Worm (Caenorhabditis elegans) whole organism, L1 larva: ENCODE data around the gene dop-3.

Experiments used
- C04F5.9 ChIP-seq: sonication (generic microtip); optimal IDR thresholded peaks from 2 replicates; lab custom pipeline; 2016; ENCODE audit warnings: missing genetic modification characterization, missing compliant biosample characterization
- alr-1 ChIP-seq: fragments of 200-800 bp; sonication (Bioruptor generic); optimal IDR thresholded peaks from 2 replicates; lab custom pipeline; 2018; ENCODE audit warnings: borderline replicate concordance, mild to moderate bottlenecking, missing genetic modification characterization, missing compliant biosample characterization
- blmp-1 ChIP-seq: fragments of 150-350 bp; optimal IDR thresholded peaks from 2 replicates; lab custom pipeline; 2014; ENCODE audit warnings: missing biosample characterization, missing genetic modification characterization
- dpl-1 ChIP-seq, 3 experiments: fragments of 150-350 bp in 2 of 3; sonication (generic microtip) in 1 of 3; optimal IDR thresholded peaks; 2 replicates each; lab custom pipeline; 2014 to 2017; ENCODE audit warnings: missing biosample characterization in 3 of 3, missing genetic modification characterization in 3 of 3, missing genetic modification reagents in 3 of 3
- fkh-4 ChIP-seq: sonication (generic microtip); optimal IDR thresholded peaks from 2 replicates; lab custom pipeline; 2016; ENCODE audit warnings: missing compliant biosample characterization, missing genetic modification characterization, borderline replicate concordance
- mdl-1 ChIP-seq, 2 experiments: fragments of 150-350 bp; optimal IDR thresholded peaks; 2 replicates each; lab custom pipeline; 2014 to 2017; ENCODE audit warnings: missing biosample characterization in 2 of 2, missing genetic modification characterization in 2 of 2, inconsistent platforms in 1 of 2
- mep-1 ChIP-seq: fragments of 150-350 bp; optimal IDR thresholded peaks from 2 replicates; lab custom pipeline; 2014; ENCODE audit warnings: missing biosample characterization, missing genetic modification characterization
- nhr-84 ChIP-seq: sonication (generic microtip); optimal IDR thresholded peaks from 2 replicates; lab custom pipeline; 2017; ENCODE audit warnings: missing biosample characterization, missing genetic modification characterization
- skn-1 ChIP-seq: fragments of 150-350 bp; optimal IDR thresholded peaks from 2 replicates; lab custom pipeline; 2014; ENCODE audit warnings: missing biosample characterization, missing genetic modification characterization
- sox-4 ChIP-seq: sonication (generic microtip); optimal IDR thresholded peaks from 2 replicates; lab custom pipeline; 2016; ENCODE audit warnings: missing genetic modification characterization, missing compliant biosample characterization
- unc-86 ChIP-seq: sonication (generic microtip); optimal IDR thresholded peaks from 2 replicates; lab custom pipeline; 2016; ENCODE audit warnings: missing genetic modification characterization, missing compliant biosample characterization
- ztf-4 ChIP-seq: fragments of 150-350 bp; optimal IDR thresholded peaks from 2 replicates; lab custom pipeline; 2014; ENCODE audit warnings: missing biosample characterization, missing genetic modification characterization

DNA sequence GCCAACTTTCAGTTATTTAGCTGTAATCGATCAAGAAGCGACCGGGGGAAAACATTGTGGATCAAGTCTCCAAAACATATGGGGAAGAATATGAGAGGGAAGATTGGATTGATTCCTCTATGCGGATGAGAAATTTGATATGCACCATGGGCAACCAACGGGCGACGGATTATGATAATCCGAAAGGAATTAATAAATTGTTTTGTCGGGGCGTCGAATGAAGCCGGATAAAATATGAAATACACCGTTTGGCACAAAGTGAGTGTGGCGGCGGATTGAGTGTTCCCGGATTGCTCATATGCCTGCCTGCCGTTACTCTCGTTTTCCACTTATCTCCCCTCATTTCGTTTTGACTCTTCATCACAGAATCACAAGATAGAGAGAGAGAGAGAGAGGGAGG lies 39.7 kb upstream of the dop-3 start:
- TF ChIP-seq ztf-4 (tag; lab: Kevin White, UChicago) (no peak), mep-1 (tag; lab: Kevin White, UChicago) (no peak), fkh-4 (tag; lab: Kevin White, UChicago) (no peak), alr-1 (tag; lab: Kevin White, UChicago) (no peak), skn-1 (tag; lab: Kevin White, UChicago) (no peak), unc-86 (tag; lab: Kevin White, UChicago) (no peak), blmp-1 (no peak), nhr-84 (tag; lab: Kevin White, UChicago) (no peak), C04F5.9 (tag; lab: Kevin White, UChicago) (no peak), dpl-1 (GFP tag; optimal IDR thresholded peaks at IDR 0.05; lab: Kevin White, UChicago) (no peak), sox-4 (tag; lab: Kevin White, UChicago) (no peak), mdl-1 (tag; optimal IDR thresholded peaks at IDR 0.05; lab: Kevin White, UChicago) (no peak)
